Worm (Caenorhabditis elegans) whole organism, early embryonic: ENCODE data around the gene E02C12.10.

Experiments used
- F13C5.2 ChIP-seq: sonication (generic microtip); optimal IDR thresholded peaks from 2 replicates; lab custom pipeline; 2017; ENCODE audit warnings: mild to moderate bottlenecking, missing genetic modification characterization, inconsistent platforms, missing compliant biosample characterization
- aly-1 ChIP-seq: sonication (generic microtip); optimal IDR thresholded peaks from 2 replicates; lab custom pipeline; 2016; ENCODE audit warnings: missing genetic modification characterization, missing compliant biosample characterization
- ama-1 ChIP-seq: fragments of 150-350 bp; optimal IDR thresholded peaks from 2 replicates; lab custom pipeline; 2014
- ceh-13 ChIP-seq: fragments of 200-800 bp; sonication (Bioruptor generic); optimal IDR thresholded peaks from 2 replicates; lab custom pipeline; 2018; ENCODE audit warnings: mild to moderate bottlenecking, missing genetic modification characterization, missing compliant biosample characterization
- ceh-36 ChIP-seq: sonication (generic microtip); optimal IDR thresholded peaks from 2 replicates; lab custom pipeline; 2016; ENCODE audit warnings: missing genetic modification characterization, inconsistent platforms, missing compliant biosample characterization
- ets-7 ChIP-seq: sonication (generic microtip); optimal IDR thresholded peaks from 2 replicates; lab custom pipeline; 2016; ENCODE audit warnings: missing genotype, missing genetic modification characterization, missing compliant biosample characterization
- flt-1 ChIP-seq: fragments of 200-800 bp; sonication (Bioruptor generic); IDR thresholded peaks from 2 replicates; pipeline ENCODE4 v1.3.6; 2022; ENCODE audit warnings: missing genetic modification characterization, missing compliant biosample characterization
- hmg-4 ChIP-seq: fragments of 200-800 bp; sonication (Bioruptor generic); optimal IDR thresholded peaks from 2 replicates; lab custom pipeline; 2018; ENCODE audit warnings: mild to moderate bottlenecking, missing genetic modification characterization, missing compliant biosample characterization
- hnd-1 ChIP-seq: sonication (generic microtip); optimal IDR thresholded peaks from 2 replicates; lab custom pipeline; 2016; ENCODE audit warnings: missing genetic modification characterization, missing compliant biosample characterization
- pes-1 ChIP-seq: fragments of 200-800 bp; sonication (Bioruptor generic); IDR thresholded peaks from 2 replicates; pipeline ENCODE4 v1.3.6; 2022; ENCODE audit warnings: missing genetic modification reagents, missing genetic modification characterization, missing compliant biosample characterization
- scrt-1 ChIP-seq: fragments of 200-800 bp; sonication (Bioruptor generic); IDR thresholded peaks from 2 replicates; pipeline ENCODE4 v1.3.6; 2022; ENCODE audit warnings: missing genetic modification characterization, missing compliant biosample characterization
- sea-1 ChIP-seq: fragments of 200-800 bp; sonication (Bioruptor generic); conservative IDR thresholded peaks from 2 replicates; pipeline ENCODE4 v1.3.6; 2022; ENCODE audit warnings: missing genetic modification characterization, missing compliant biosample characterization
- tbx-11 ChIP-seq: fragments of 200-800 bp; sonication (Bioruptor generic); IDR thresholded peaks from 2 replicates; pipeline ENCODE4 v1.3.6; 2022; ENCODE audit warnings: missing genetic modification characterization, missing compliant biosample characterization
- tbx-37 ChIP-seq: fragments of 200-800 bp; sonication (Bioruptor generic); conservative IDR thresholded peaks from 2 replicates; pipeline ENCODE4 v1.3.6; 2022; ENCODE audit warnings: missing genetic modification reagents, missing genetic modification characterization, missing compliant biosample characterization
- tra-4 ChIP-seq: sonication (generic microtip); optimal IDR thresholded peaks from 2 replicates; lab custom pipeline; 2017; ENCODE audit warnings: missing genetic modification characterization, missing compliant biosample characterization

E02C12.10 gene

DNA sequence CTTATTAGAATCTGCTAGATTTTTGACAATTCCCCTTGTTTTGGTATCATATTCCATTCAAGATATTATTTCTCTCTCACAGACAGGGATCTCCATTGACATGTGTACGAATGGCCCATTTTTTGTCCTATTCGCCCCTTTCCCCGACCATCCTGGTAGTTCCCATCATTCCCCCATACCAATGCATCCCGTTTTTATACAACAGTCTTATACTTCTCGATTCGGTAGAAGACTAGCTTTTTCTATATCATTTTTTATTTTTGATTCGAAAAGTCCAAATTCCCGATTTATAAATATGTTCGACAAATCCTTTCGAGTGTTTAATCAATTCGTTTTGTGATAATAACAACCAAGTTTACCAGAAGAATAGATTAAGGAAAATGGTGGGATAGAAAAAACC is 51.3 kb downstream of the E02C12.10 start:
- TF ChIP-seq ama-1 (no peak), scrt-1 (GFP tag; lab: Robert Waterston, UW) (no peak), aly-1 (tag; lab: Kevin White, UChicago) (no peak), tbx-37 (GFP tag; lab: Robert Waterston, UW) (no peak), hmg-4 (GFP tag; lab: Kevin White, UChicago) (no peak), tra-4 (tag; lab: Kevin White, UChicago) (no peak), flt-1 (no peak), sea-1 (GFP tag; lab: Robert Waterston, UW) (no peak), tbx-11 (GFP tag; lab: Robert Waterston, UW) (no peak), F13C5.2 (no peak), ceh-36 (tag; lab: Kevin White, UChicago) (no peak), hnd-1 (tag; lab: Kevin White, UChicago) (no peak), ets-7 (tag; lab: Kevin White, UChicago) (no peak), ceh-13 (no peak), pes-1 (GFP tag; lab: Robert Waterston, UW) (no peak)
